Worm (Caenorhabditis elegans) whole organism, mixed stage, embryonic: ENCODE data around the gene C18A3.3.

Experiments
- blmp-1 ChIP-seq: fragments of 150-350 bp; optimal IDR thresholded peaks from 2 replicates; lab custom pipeline; 2014; ENCODE audit warnings: missing biosample characterization, missing genetic modification characterization
- elt-1 ChIP-seq: sonication (generic microtip); optimal IDR thresholded peaks from 2 replicates; lab custom pipeline; 2017; ENCODE audit warnings: missing genetic modification characterization, mild to moderate bottlenecking, missing compliant biosample characterization, antibody characterized with exemption, moderate library complexity, borderline replicate concordance; ENCODE audit not compliant: insufficient read depth
- lin-13 ChIP-seq: fragments of 150-350 bp; optimal IDR thresholded peaks from 2 replicates; lab custom pipeline; 2014; ENCODE audit warnings: missing biosample characterization, missing genetic modification characterization
- mab-5 ChIP-seq: fragments of 150-350 bp; optimal IDR thresholded peaks from 2 replicates; lab custom pipeline; 2014; ENCODE audit warnings: missing biosample characterization, missing genetic modification characterization
- nhr-237 ChIP-seq: fragments of 150-350 bp; optimal IDR thresholded peaks from 2 replicates; lab custom pipeline; 2014; ENCODE audit warnings: missing biosample characterization, missing genetic modification characterization
- nhr-28 ChIP-seq: fragments of 150-350 bp; optimal IDR thresholded peaks from 2 replicates; lab custom pipeline; 2014; ENCODE audit warnings: missing biosample characterization, missing genetic modification characterization
- nhr-76 ChIP-seq: sonication (generic microtip); optimal IDR thresholded peaks from 2 replicates; lab custom pipeline; 2017; ENCODE audit warnings: missing biosample characterization, missing genetic modification characterization
- unc-39 ChIP-seq: fragments of 150-350 bp; optimal IDR thresholded peaks from 2 replicates; lab custom pipeline; 2014; ENCODE audit warnings: missing biosample characterization, missing genetic modification characterization
- ztf-11 ChIP-seq: fragments of 150-350 bp; optimal IDR thresholded peaks from 2 replicates; lab custom pipeline; 2014; ENCODE audit warnings: missing biosample characterization, missing genetic modification characterization

DNA sequence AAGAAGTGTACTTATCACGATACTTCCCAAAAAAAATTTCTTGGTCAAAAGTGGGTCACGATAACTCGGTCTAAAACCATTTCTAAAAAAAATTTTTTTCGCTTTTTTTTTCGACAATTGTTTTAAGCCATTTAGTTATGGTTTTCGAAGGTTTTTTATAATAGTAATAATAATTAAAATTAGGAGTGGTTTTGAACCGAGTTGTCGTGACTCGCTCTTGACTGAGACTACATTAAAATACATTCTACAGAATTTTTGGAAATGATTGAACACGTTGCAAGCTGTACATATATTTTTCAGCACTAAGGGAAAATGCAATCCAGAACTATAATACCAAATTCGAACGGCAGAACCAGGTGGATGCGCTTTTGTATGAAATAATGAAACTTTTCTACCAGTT lies 38.1 kb downstream of the C18A3.3 start, which contains the start of gene F10C1.8:
- no peak for TF ChIP-seq lin-13 (tag; lab: Kevin White, UChicago)
- TF ChIP-seq nhr-28 (tag; lab: Kevin White, UChicago), result no peak
- TF ChIP-seq unc-39 (tag; lab: Kevin White, UChicago), result no peak
- TF ChIP-seq mab-5 (tag; lab: Kevin White, UChicago), result no peak
- no peak for TF ChIP-seq nhr-237 (tag; lab: Kevin White, UChicago)
- TF ChIP-seq elt-1 (tag; lab: Kevin White, UChicago), result no peak
- no peak for TF ChIP-seq ztf-11 (tag; lab: Kevin White, UChicago)
- no peak for TF ChIP-seq nhr-76 (tag; lab: Kevin White, UChicago)
- TF ChIP-seq blmp-1 (tag; lab: Kevin White, UChicago), result no peak
